Fruit fly (Drosophila melanogaster) whole organism, adult: ENCODE results near the gene CG13074.

Experiments
- CG11617 ChIP-seq: fragments of 200-800 bp; sonication (Bioruptor generic); optimal IDR thresholded peaks from 2 replicates; lab custom pipeline; 2017; ENCODE audit warnings: mild to moderate bottlenecking, missing biosample characterization, missing genetic modification reagents, missing genetic modification characterization
- CG12768 ChIP-seq: fragments of 200-800 bp; sonication (Bioruptor generic); optimal IDR thresholded peaks from 2 replicates; lab custom pipeline; 2017; ENCODE audit warnings: missing biosample characterization, missing genetic modification characterization, mild to moderate bottlenecking, moderate library complexity, missing genetic modification reagents
- CG14711 ChIP-seq: fragments of 200-800 bp; sonication (Bioruptor generic); optimal IDR thresholded peaks from 2 replicates; lab custom pipeline; 2018; ENCODE audit warnings: missing biosample characterization, mild to moderate bottlenecking, missing genetic modification characterization, moderate library complexity
- CG1620 ChIP-seq: fragments of 200-800 bp; sonication (Bioruptor generic); optimal IDR thresholded peaks from 2 replicates; lab custom pipeline; 2016; ENCODE audit warnings: missing biosample characterization, missing genetic modification characterization
- CG33017 ChIP-seq: fragments of 200-800 bp; sonication (Bioruptor generic); optimal IDR thresholded peaks from 2 replicates; lab custom pipeline; 2018; ENCODE audit warnings: missing biosample characterization, mild to moderate bottlenecking, missing genetic modification characterization, moderate library complexity
- CG5204 ChIP-seq: fragments of 200-800 bp; sonication (Bioruptor generic); optimal IDR thresholded peaks from 2 replicates; lab custom pipeline; 2016; ENCODE audit warnings: missing biosample characterization, missing genetic modification characterization
- CG7045 ChIP-seq: fragments of 200-800 bp; sonication (Bioruptor generic); optimal IDR thresholded peaks from 2 replicates; lab custom pipeline; 2017; ENCODE audit warnings: missing biosample characterization, mild to moderate bottlenecking, missing genetic modification characterization
- CG7101 ChIP-seq: fragments of 200-800 bp; sonication (Bioruptor generic); optimal IDR thresholded peaks from 2 replicates; lab custom pipeline; 2018; ENCODE audit warnings: missing biosample characterization, mild to moderate bottlenecking, missing genetic modification characterization, moderate library complexity
- Clk ChIP-seq: fragments of 200-800 bp; sonication (Bioruptor generic); optimal IDR thresholded peaks from 2 replicates; lab custom pipeline; 2017; ENCODE audit warnings: missing biosample characterization, missing genetic modification characterization
- Crg-1 ChIP-seq: fragments of 200-800 bp; sonication (Bioruptor generic); optimal IDR thresholded peaks from 2 replicates; lab custom pipeline; 2016; ENCODE audit warnings: missing biosample characterization, missing genetic modification characterization
- Hr96 ChIP-seq: fragments of 200-800 bp; sonication (Bioruptor generic); optimal IDR thresholded peaks from 2 replicates; lab custom pipeline; 2016; ENCODE audit warnings: missing biosample characterization, missing genetic modification characterization
- Mnt ChIP-seq: fragments of 200-800 bp; sonication (Bioruptor generic); optimal IDR thresholded peaks from 2 replicates; lab custom pipeline; 2016; ENCODE audit warnings: missing biosample characterization, mild to moderate bottlenecking, missing genetic modification characterization
- bab1 ChIP-seq: fragments of 200-800 bp; sonication (Bioruptor generic); optimal IDR thresholded peaks from 3 replicates; lab custom pipeline; 2019; ENCODE audit warnings: missing biosample characterization, mild to moderate bottlenecking, missing genetic modification characterization, moderate library complexity
- cic ChIP-seq: fragments of 200-800 bp; sonication (Bioruptor generic); optimal IDR thresholded peaks from 2 replicates; lab custom pipeline; 2017; ENCODE audit warnings: missing biosample characterization, mild to moderate bottlenecking, missing genetic modification characterization, moderate library complexity
- cnc ChIP-seq, 2 experiments: fragments of >200 bp; optimal IDR thresholded peaks; 2 replicates each; lab custom pipeline; 2017
- kay ChIP-seq: fragments of 200-800 bp; sonication (Bioruptor generic); peaks from one replicate; lab custom pipeline; 2016; ENCODE audit warnings: missing biosample characterization, missing genetic modification characterization, borderline replicate concordance
- ovo ChIP-seq: fragments of 200-800 bp; sonication (Bioruptor generic); optimal IDR thresholded peaks from 2 replicates; lab custom pipeline; 2016; ENCODE audit warnings: missing biosample characterization, missing genetic modification characterization
- pad ChIP-seq: fragments of 200-800 bp; sonication (Bioruptor generic); optimal IDR thresholded peaks from 3 replicates; lab custom pipeline; 2017; ENCODE audit warnings: missing biosample characterization, missing genetic modification characterization, mild to moderate bottlenecking, moderate library complexity, missing genetic modification reagents
- tj ChIP-seq: fragments of 200-800 bp; sonication (Bioruptor generic); optimal IDR thresholded peaks from 3 replicates; lab custom pipeline; 2017; ENCODE audit warnings: missing biosample characterization, mild to moderate bottlenecking, missing genetic modification characterization, moderate library complexity
- toe ChIP-seq: fragments of 200-800 bp; sonication (Bioruptor generic); optimal IDR thresholded peaks from 2 replicates; lab custom pipeline; 2016; ENCODE audit warnings: missing biosample characterization, missing genetic modification characterization

CG13074 gene

DNA sequence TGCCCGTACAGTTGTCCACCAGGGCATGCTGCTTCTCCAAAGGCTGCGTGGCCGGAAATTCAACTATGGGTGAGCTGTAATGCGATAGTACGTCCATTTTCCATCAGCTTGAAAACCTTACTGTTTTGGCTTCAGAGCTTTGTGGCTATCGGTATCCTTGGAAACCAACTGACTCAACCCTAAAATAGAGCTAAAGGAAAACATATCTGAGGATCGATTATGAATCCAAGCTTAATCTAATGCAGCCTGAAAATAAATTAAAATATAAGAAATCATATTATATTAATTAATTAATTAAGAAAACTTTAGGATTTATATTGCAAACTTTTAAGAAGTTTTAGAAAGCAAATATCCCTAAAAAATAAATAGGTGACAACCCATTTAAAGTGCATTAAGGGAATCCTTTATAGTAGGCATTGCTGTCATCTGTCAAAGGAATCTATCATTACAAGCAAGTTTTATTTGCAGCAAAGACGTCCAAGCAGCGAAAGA lies at the start of gene CG13074, which contains the start of gene ATPsynbetaL:
Gene CG13074 (minus strand): TSS at position 101 of the 492 bp plus-strand sequence.
Gene ATPsynbetaL (plus strand): TSS at position 442 of the 492 bp plus-strand sequence.
- no peak for TF ChIP-seq cnc (optimal IDR thresholded peaks at IDR 0.05; lab: Kevin White, UChicago)
- no peak for TF ChIP-seq CG7101 (tag; lab: Kevin White, UChicago)
- TF ChIP-seq CG5204 (GFP tag; lab: Kevin White, UChicago), result no peak
- no peak for TF ChIP-seq CG12768 (GFP tag; lab: Kevin White, UChicago)
- TF ChIP-seq CG7045 (GFP tag; lab: Kevin White, UChicago), result no peak
- TF ChIP-seq Hr96, result no peak
- no peak for TF ChIP-seq CG33017 (tag; lab: Kevin White, UChicago)
- no peak for TF ChIP-seq CG14711
- TF ChIP-seq bab1 (GFP tag; lab: Kevin White, UChicago), result no peak
- TF ChIP-seq CG11617, result no peak
- TF ChIP-seq cic (GFP tag; lab: Kevin White, UChicago), result no peak
- TF ChIP-seq CG1620 (GFP tag; lab: Kevin White, UChicago), result no peak
- TF ChIP-seq Clk (GFP tag; lab: Kevin White, UChicago), result no peak
- no peak for TF ChIP-seq Mnt (GFP tag; lab: Kevin White, UChicago)
- TF ChIP-seq ovo (GFP tag; lab: Kevin White, UChicago), result no peak
- no peak for TF ChIP-seq pad (GFP tag; lab: Kevin White, UChicago)

DNA sequence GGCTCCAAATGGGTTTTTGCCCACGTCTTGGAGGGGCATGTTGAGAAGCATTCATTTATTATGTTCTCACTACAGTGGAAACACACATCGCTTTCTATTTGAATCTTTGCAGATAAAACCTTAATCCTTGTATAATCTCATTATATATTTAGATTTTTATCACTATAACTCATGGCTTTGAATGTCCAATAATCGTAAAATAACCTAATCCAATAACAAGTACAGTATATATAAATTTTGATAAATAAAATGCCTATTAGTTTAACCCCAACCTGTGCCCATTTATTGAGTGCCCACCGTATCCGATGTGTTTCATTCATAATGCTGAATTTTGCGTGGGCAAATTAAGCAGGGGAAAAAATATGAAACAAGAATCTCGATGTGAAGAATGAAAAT lies 49.2 kb upstream of the CG13074 start:
- TF ChIP-seq Mnt (GFP tag; lab: Kevin White, UChicago) (no peak), CG1620 (GFP tag; lab: Kevin White, UChicago) (no peak), CG7101 (tag; lab: Kevin White, UChicago) (no peak), Crg-1 (no peak), kay (GFP tag; lab: Kevin White, UChicago) (peak; percentile 66), CG7045 (GFP tag; lab: Kevin White, UChicago) (no peak)

DNA sequence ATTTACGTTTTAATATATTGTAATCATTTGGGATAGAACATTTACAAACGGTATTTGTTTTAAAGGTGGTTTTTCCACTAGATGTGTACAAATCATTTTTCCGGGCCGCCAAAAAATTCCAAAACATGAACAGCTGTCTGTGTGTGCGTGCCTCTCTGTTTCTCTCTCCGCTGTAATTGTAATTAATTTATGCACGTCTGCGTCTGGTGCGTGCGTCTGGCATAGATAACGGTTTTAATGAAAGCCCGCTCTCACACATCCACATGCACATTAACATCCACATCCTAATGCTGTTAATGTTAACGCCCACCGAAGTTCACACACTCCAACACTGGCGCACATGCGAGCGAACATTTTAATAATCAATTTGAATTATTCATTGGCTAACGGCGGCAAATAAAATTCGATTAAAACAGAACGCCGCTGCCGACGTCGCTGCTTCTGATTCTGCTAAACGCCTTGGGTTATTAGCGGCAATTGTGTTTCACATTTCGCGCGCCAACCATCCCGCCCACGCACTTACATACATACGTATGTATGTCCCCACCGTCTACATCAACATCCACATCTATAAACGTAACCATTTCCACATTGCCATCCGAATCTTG lies 48.7 kb upstream of the CG13074 start:
- TF ChIP-seq bab1 (GFP tag; lab: Kevin White, UChicago) (no peak), CG33017 (tag; lab: Kevin White, UChicago) (no peak), CG5204 (GFP tag; lab: Kevin White, UChicago) (no peak), CG12768 (GFP tag; lab: Kevin White, UChicago) (no peak), CG7045 (GFP tag; lab: Kevin White, UChicago) (no peak), CG1620 (GFP tag; lab: Kevin White, UChicago) (no peak)

DNA sequence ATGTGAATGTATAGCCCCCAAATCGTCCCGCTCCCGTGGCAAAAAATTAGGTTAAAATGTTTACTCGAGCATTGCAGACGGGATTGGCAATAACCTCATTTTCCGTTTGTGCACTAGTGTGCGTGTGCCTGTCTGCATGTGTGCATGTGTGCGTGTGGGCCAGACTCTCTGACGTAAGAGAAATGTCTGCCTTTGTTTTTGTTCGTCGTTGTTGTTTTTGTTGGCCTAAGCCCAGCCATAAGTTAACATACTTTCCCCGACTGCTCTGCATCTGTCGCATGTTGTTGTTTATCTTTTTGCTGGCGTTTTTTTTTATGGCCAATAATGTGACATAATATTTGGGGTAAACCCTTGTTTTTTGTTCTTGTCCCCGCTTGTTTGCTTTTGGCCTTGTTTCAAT lies 48.0 kb upstream of the CG13074 start:
- TF ChIP-seq CG33017 (tag; lab: Kevin White, UChicago), result no peak
- TF ChIP-seq CG7045 (GFP tag; lab: Kevin White, UChicago), result no peak
- no peak for TF ChIP-seq cnc (optimal IDR thresholded peaks at IDR 0.05; lab: Kevin White, UChicago)
- TF ChIP-seq Clk (GFP tag; lab: Kevin White, UChicago), result no peak
- TF ChIP-seq ovo (GFP tag; lab: Kevin White, UChicago), result no peak
- no peak for TF ChIP-seq Mnt (GFP tag; lab: Kevin White, UChicago)
- no peak for TF ChIP-seq kay (GFP tag; lab: Kevin White, UChicago)
- TF ChIP-seq CG5204 (GFP tag; lab: Kevin White, UChicago), result no peak
- TF ChIP-seq bab1 (GFP tag; lab: Kevin White, UChicago), result no peak
- TF ChIP-seq tj (GFP tag; lab: Kevin White, UChicago), result no peak
- TF ChIP-seq toe (GFP tag; lab: Kevin White, UChicago), result no peak
- TF ChIP-seq Hr96, result no peak
- TF ChIP-seq pad (GFP tag; lab: Kevin White, UChicago), result no peak
- TF ChIP-seq CG14711, result no peak
- TF ChIP-seq CG11617, result no peak

DNA sequence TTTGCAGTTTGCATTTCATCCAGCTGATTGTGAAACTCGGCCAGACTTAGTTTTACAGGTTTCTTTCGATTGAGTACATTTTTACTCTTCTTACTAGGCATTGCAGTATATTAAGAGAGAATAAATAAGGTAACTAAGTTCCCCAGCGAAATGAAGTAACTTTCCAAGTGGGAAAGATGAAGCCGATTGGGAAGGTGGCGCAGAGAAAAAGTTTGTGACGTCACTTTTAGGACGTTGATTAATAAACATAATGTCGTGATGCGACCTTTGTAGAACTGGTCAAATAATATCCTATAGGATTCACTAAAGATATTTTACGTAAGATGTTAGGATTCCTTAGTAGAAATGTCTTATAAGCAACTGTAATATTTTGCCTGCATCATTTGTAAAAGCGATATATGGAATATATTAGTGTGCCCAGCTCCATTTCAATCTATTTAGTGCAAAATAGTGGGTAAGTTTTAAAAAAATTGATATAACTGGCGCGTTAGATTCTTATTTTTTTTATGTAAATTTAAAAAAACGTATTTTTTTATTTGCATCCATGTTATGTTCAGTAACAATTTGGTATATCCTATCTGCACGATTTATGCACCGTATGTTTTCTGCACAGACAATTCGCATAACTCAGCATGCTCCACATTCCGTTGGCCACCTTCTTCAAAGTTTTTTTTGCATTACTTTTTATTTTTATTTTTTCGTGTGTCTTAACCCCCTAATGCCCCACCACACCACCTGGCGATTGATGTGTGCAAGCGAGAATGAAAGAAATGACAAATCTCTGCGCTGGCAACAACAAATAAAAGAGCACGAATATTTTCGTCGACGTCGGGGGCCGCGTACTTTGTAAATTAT lies 46.6 kb upstream of the CG13074 start, which contains the start of gene CG32152:
Gene CG32152 (minus strand): TSS at position 352 of the 855 bp plus-strand sequence.
- peak; percentile 47 for TF ChIP-seq bab1 (GFP tag; lab: Kevin White, UChicago)
- TF ChIP-seq Crg-1, result no peak
- TF ChIP-seq tj (GFP tag; lab: Kevin White, UChicago), result peak; percentile 87

DNA sequence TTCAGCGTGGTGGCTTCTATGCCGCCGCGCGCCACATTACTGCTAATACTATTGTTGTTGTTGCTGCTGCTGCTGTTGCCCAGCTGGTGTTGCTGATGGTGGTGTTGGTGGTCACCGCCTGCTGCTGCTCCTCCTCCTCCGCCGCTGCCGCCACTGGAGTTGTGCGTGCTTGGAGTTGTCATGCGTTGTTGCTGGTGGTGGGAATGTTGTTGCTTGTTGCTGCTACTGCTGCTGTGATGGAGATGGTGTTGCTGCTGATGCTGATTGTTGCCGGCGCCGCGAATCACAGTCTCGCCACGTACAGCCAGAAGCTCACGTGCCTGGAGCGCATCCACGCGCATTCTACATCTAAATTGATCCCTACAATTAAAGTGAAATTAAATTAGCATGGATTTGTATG lies 44.3 kb upstream of the CG13074 start:
- TF ChIP-seq Mnt (GFP tag; lab: Kevin White, UChicago), result no peak
- TF ChIP-seq CG33017 (tag; lab: Kevin White, UChicago), result no peak
- TF ChIP-seq ovo (GFP tag; lab: Kevin White, UChicago), result no peak
